Worm (Caenorhabditis elegans) whole organism, L1 larva: ENCODE measurements around the gene act-1.
A peak's percentile ranks its signal among the peaks of the same experiment; 100 is the strongest.

ENCODE experiments used
- C04F5.9 ChIP-seq: sonication (generic microtip); optimal IDR thresholded peaks from 2 replicates; lab custom pipeline; 2016; ENCODE audit warnings: missing genetic modification characterization, missing compliant biosample characterization
- C16A3.4 ChIP-seq: fragments of 150-350 bp; optimal IDR thresholded peaks from 2 replicates; lab custom pipeline; 2014; ENCODE audit warnings: missing biosample characterization, missing genetic modification characterization
- F16B12.6 ChIP-seq: fragments of 150-350 bp; optimal IDR thresholded peaks from 2 replicates; lab custom pipeline; 2014; ENCODE audit warnings: missing biosample characterization, missing genetic modification characterization
- Y116A8C.19 ChIP-seq: sonication (generic microtip); optimal IDR thresholded peaks from 2 replicates; lab custom pipeline; 2016; ENCODE audit warnings: missing compliant biosample characterization, missing genetic modification characterization, borderline replicate concordance
- alr-1 ChIP-seq: fragments of 200-800 bp; sonication (Bioruptor generic); optimal IDR thresholded peaks from 2 replicates; lab custom pipeline; 2018; ENCODE audit warnings: borderline replicate concordance, mild to moderate bottlenecking, missing genetic modification characterization, missing compliant biosample characterization
- aly-2 ChIP-seq: fragments of 150-350 bp; optimal IDR thresholded peaks from 2 replicates; lab custom pipeline; 2014; ENCODE audit warnings: missing biosample characterization, missing genetic modification characterization
- ama-1 ChIP-seq: fragments of 150-350 bp; optimal IDR thresholded peaks from 2 replicates; lab custom pipeline; 2014
- ceh-8 ChIP-seq: fragments of 200-800 bp; sonication (Bioruptor generic); optimal IDR thresholded peaks from 2 replicates; lab custom pipeline; 2018; ENCODE audit warnings: mild to moderate bottlenecking, missing genetic modification characterization, moderate library complexity, missing compliant biosample characterization
- ceh-82 ChIP-seq, 3 experiments: fragments of 150-350 bp in 1 of 3; sonication (generic microtip) in 2 of 3; optimal IDR thresholded peaks; 2 replicates each; lab custom pipeline; 2014 to 2017; ENCODE audit warnings: missing biosample characterization in 3 of 3, missing genetic modification characterization in 3 of 3
- ceh-88 ChIP-seq: fragments of 200-800 bp; sonication (Bioruptor generic); IDR thresholded peaks from 2 replicates; pipeline ENCODE4 v1.3.6; 2022; ENCODE audit warnings: missing genetic modification characterization, missing compliant biosample characterization
- ces-1 ChIP-seq: fragments of 150-350 bp; optimal IDR thresholded peaks from 2 replicates; lab custom pipeline; 2014; ENCODE audit warnings: missing biosample characterization, missing genetic modification reagents, missing genetic modification characterization
- dsc-1 ChIP-seq: sonication (generic microtip); optimal IDR thresholded peaks from 2 replicates; lab custom pipeline; 2016; ENCODE audit warnings: mild to moderate bottlenecking, missing genetic modification characterization, missing compliant biosample characterization
- elt-2 ChIP-seq: sonication (generic microtip); optimal IDR thresholded peaks from 2 replicates; lab custom pipeline; 2016; ENCODE audit warnings: missing genetic modification characterization, mild to moderate bottlenecking, inconsistent platforms, missing compliant biosample characterization, missing genetic modification reagents
- elt-3 ChIP-seq, 6 experiments: fragments of 150-350 bp in 1 of 6; sonication (generic microtip); optimal IDR thresholded peaks; 2 replicates each; lab custom pipeline; 2017 to 2018; ENCODE audit warnings: missing biosample characterization in 6 of 6, missing genetic modification characterization in 6 of 6, inconsistent platforms in 1 of 6
- fkh-10 ChIP-seq: sonication (generic microtip); optimal IDR thresholded peaks from 2 replicates; lab custom pipeline; 2017; ENCODE audit warnings: missing biosample characterization, missing genetic modification reagents, missing genetic modification characterization
- grh-1 ChIP-seq: fragments of 200-800 bp; sonication (Bioruptor generic); IDR thresholded peaks from 2 replicates; pipeline ENCODE4 v1.3.6; 2022; ENCODE audit warnings: missing genetic modification reagents, missing genetic modification characterization, missing compliant biosample characterization
- hlh-17 ChIP-seq: fragments of 200-800 bp; sonication (Bioruptor generic); optimal IDR thresholded peaks from 2 replicates; lab custom pipeline; 2018; ENCODE audit warnings: missing genetic modification characterization, mild to moderate bottlenecking, missing compliant biosample characterization, moderate library complexity, borderline replicate concordance
- hpl-2 ChIP-seq: fragments of 150-350 bp; optimal IDR thresholded peaks from 2 replicates; lab custom pipeline; 2014; ENCODE audit warnings: missing biosample characterization, missing genetic modification reagents, missing genetic modification characterization
- irx-1 ChIP-seq: sonication (generic microtip); optimal IDR thresholded peaks from 2 replicates; lab custom pipeline; 2016; ENCODE audit warnings: missing genetic modification characterization, missing compliant biosample characterization
- jun-1 ChIP-seq: fragments of 150-350 bp; optimal IDR thresholded peaks from 2 replicates; lab custom pipeline; 2014; ENCODE audit warnings: missing biosample characterization, missing genetic modification reagents, missing genetic modification characterization
- lin-13 ChIP-seq: fragments of 150-350 bp; optimal IDR thresholded peaks from 2 replicates; lab custom pipeline; 2014; ENCODE audit warnings: missing biosample characterization, missing genetic modification reagents, missing genetic modification characterization
- lin-14 ChIP-seq: fragments of 200-800 bp; sonication (Bioruptor generic); optimal IDR thresholded peaks from 2 replicates; lab custom pipeline; 2018; ENCODE audit warnings: mild to moderate bottlenecking, missing genetic modification characterization, moderate library complexity, missing compliant biosample characterization
- lin-15B ChIP-seq: fragments of 150-350 bp; sonication (generic microtip); optimal IDR thresholded peaks from 3 replicates; lab custom pipeline; 2014; ENCODE audit warnings: missing biosample characterization, missing genetic modification characterization
- lin-39 ChIP-seq: fragments of 150-350 bp; optimal IDR thresholded peaks from 2 replicates; lab custom pipeline; 2014; ENCODE audit warnings: missing biosample characterization, missing genetic modification reagents, missing genetic modification characterization
- mab-9 ChIP-seq: fragments of 200-800 bp; sonication (Bioruptor generic); IDR thresholded peaks from 2 replicates; pipeline ENCODE4 v1.3.6; 2022; ENCODE audit warnings: missing genetic modification reagents, missing genetic modification characterization, missing compliant biosample characterization
- mdl-1 ChIP-seq, 2 experiments: fragments of 150-350 bp; optimal IDR thresholded peaks; 2 replicates each; lab custom pipeline; 2014 to 2017; ENCODE audit warnings: missing biosample characterization in 2 of 2, missing genetic modification characterization in 2 of 2, inconsistent platforms in 1 of 2
- mep-1 ChIP-seq: fragments of 150-350 bp; optimal IDR thresholded peaks from 2 replicates; lab custom pipeline; 2014; ENCODE audit warnings: missing biosample characterization, missing genetic modification characterization
- nhr-12 ChIP-seq: sonication (generic microtip); optimal IDR thresholded peaks from 2 replicates; lab custom pipeline; 2017; ENCODE audit warnings: missing biosample characterization, missing genetic modification characterization
- nhr-19 ChIP-seq: fragments of 200-800 bp; sonication (Bioruptor generic); conservative IDR thresholded peaks from 2 replicates; pipeline ENCODE4 v1.3.6; 2022; ENCODE audit warnings: missing genetic modification characterization, missing compliant biosample characterization
- pag-3 ChIP-seq: sonication (generic microtip); optimal IDR thresholded peaks from 2 replicates; lab custom pipeline; 2017; ENCODE audit warnings: missing genetic modification characterization, mild to moderate bottlenecking, missing compliant biosample characterization, antibody characterized with exemption, borderline replicate concordance; ENCODE audit not compliant: insufficient read depth
- pqm-1 ChIP-seq: sonication (generic microtip); optimal IDR thresholded peaks from 3 replicates; lab custom pipeline; 2017; ENCODE audit warnings: missing biosample characterization, missing genetic modification characterization
- rnt-1 ChIP-seq: sonication (generic microtip); optimal IDR thresholded peaks from 2 replicates; lab custom pipeline; 2016; ENCODE audit warnings: mild to moderate bottlenecking, missing genetic modification characterization, moderate library complexity, missing compliant biosample characterization
- skn-1 ChIP-seq: fragments of 150-350 bp; optimal IDR thresholded peaks from 2 replicates; lab custom pipeline; 2014; ENCODE audit warnings: missing biosample characterization, missing genetic modification characterization
- sox-4 ChIP-seq: sonication (generic microtip); optimal IDR thresholded peaks from 2 replicates; lab custom pipeline; 2016; ENCODE audit warnings: missing genetic modification characterization, missing compliant biosample characterization
- sptf-1 ChIP-seq: fragments of 150-350 bp; optimal IDR thresholded peaks from 2 replicates; lab custom pipeline; 2014; ENCODE audit warnings: missing biosample characterization, missing genetic modification characterization
- sup-37 ChIP-seq: fragments of 200-800 bp; sonication (Bioruptor generic); optimal IDR thresholded peaks from 2 replicates; lab custom pipeline; 2018; ENCODE audit warnings: mild to moderate bottlenecking, missing genetic modification characterization, missing compliant biosample characterization
- tbx-2 ChIP-seq: sonication (generic microtip); optimal IDR thresholded peaks from 2 replicates; lab custom pipeline; 2016; ENCODE audit warnings: missing genetic modification characterization, missing compliant biosample characterization
- unc-30 ChIP-seq: sonication (generic microtip); optimal IDR thresholded peaks from 2 replicates; lab custom pipeline; 2017; ENCODE audit warnings: missing biosample characterization, missing genetic modification characterization
- unc-62 ChIP-seq: fragments of 150-350 bp; optimal IDR thresholded peaks from 2 replicates; lab custom pipeline; 2014; ENCODE audit warnings: missing biosample characterization, missing genetic modification reagents, missing genetic modification characterization
- unc-86 ChIP-seq: sonication (generic microtip); optimal IDR thresholded peaks from 2 replicates; lab custom pipeline; 2016; ENCODE audit warnings: missing genetic modification characterization, missing compliant biosample characterization
- unc-98 ChIP-seq: fragments of 200-800 bp; sonication (Bioruptor generic); IDR thresholded peaks from 2 replicates; pipeline ENCODE4 v1.3.6; 2022; ENCODE audit warnings: missing genetic modification characterization, missing compliant biosample characterization
- vab-15 ChIP-seq: sonication (generic microtip); optimal IDR thresholded peaks from 2 replicates; lab custom pipeline; 2017; ENCODE audit warnings: missing genotype, mild to moderate bottlenecking, missing genetic modification characterization, missing compliant biosample characterization
- xbp-1 ChIP-seq: sonication (generic microtip); optimal IDR thresholded peaks from 2 replicates; lab custom pipeline; 2016; ENCODE audit warnings: missing genetic modification characterization, missing compliant biosample characterization
- zip-4 ChIP-seq: fragments of 200-800 bp; sonication (Bioruptor generic); optimal IDR thresholded peaks from 2 replicates; lab custom pipeline; 2018; ENCODE audit warnings: mild to moderate bottlenecking, missing genetic modification characterization, moderate library complexity, missing compliant biosample characterization
- ztf-11 ChIP-seq, 2 experiments: sonication (generic microtip); optimal IDR thresholded peaks; 2 replicates each; lab custom pipeline; 2016 to 2017; ENCODE audit warnings: missing genetic modification characterization in 2 of 2, missing biosample characterization in 1 of 2, missing compliant biosample characterization in 1 of 2
- ztf-4 ChIP-seq: fragments of 150-350 bp; optimal IDR thresholded peaks from 2 replicates; lab custom pipeline; 2014; ENCODE audit warnings: missing biosample characterization, missing genetic modification characterization

act-1 gene

ce11 chrV:11039379-11039954 is 41.4 kb upstream of the act-1 start, which contains the start of gene pak-2 (continued):
- TF ChIP-seq pag-3: no peak
- peak; percentile 31; the same call in 1 of the 2 replicates for TF ChIP-seq grh-1 (GFP tag; lab: Robert Waterston, UW)
- TF ChIP-seq lin-15B: peak; percentile 43
- peak; percentile 83 for TF ChIP-seq xbp-1
- TF ChIP-seq jun-1: no peak
- peak; percentile 80 for TF ChIP-seq nhr-19 (GFP tag; lab: Robert Waterston, UW)
- peak; percentile 85 for TF ChIP-seq tbx-2
- no peak for TF ChIP-seq pqm-1
- no peak for TF ChIP-seq sptf-1 (tag; lab: Kevin White, UChicago)
- TF ChIP-seq unc-62 (GFP tag; lab: Kevin White, UChicago): no peak
- peak; percentile 53 for TF ChIP-seq aly-2 (tag; lab: Kevin White, UChicago)
- no peak for TF ChIP-seq zip-4 (GFP tag; lab: Kevin White, UChicago)
- peak; percentile 53; the same call in 1 of the 2 replicates for TF ChIP-seq mab-9
- peak in 1 of 2 experiments; percentile 18 for TF ChIP-seq mdl-1 (tag; optimal IDR thresholded peaks at IDR 0.05; lab: Kevin White, UChicago)
- TF ChIP-seq elt-3 (tag; optimal IDR thresholded peaks at IDR 0.05; lab: Kevin White, UChicago): peak in 2 of 6 experiments; percentile 2 to 41
- TF ChIP-seq F16B12.6 (tag; lab: Kevin White, UChicago): no peak
- TF ChIP-seq ztf-11 (tag; optimal IDR thresholded peaks at IDR 0.05; lab: Kevin White, UChicago): peak in 1 of 2 experiments; percentile 88
- peak; percentile 63 for TF ChIP-seq hpl-2 (GFP tag; lab: Kevin White, UChicago)
- peak; percentile 91 for TF ChIP-seq vab-15 (tag; lab: Kevin White, UChicago)
- TF ChIP-seq ama-1: no peak
- no peak for TF ChIP-seq ztf-4
- TF ChIP-seq mep-1 (tag; lab: Kevin White, UChicago): peak; percentile 71
- TF ChIP-seq nhr-12 (tag; lab: Kevin White, UChicago): no peak
- peak; percentile 85 for TF ChIP-seq ceh-88 (GFP tag; lab: Robert Waterston, UW)
- TF ChIP-seq fkh-10 (GFP tag; lab: Kevin White, UChicago): peak; percentile 34
- TF ChIP-seq lin-14 (GFP tag; lab: Kevin White, UChicago): peak; percentile 95
- peak; percentile 74 for TF ChIP-seq lin-13 (GFP tag; lab: Kevin White, UChicago)
- TF ChIP-seq hlh-17: no peak
- TF ChIP-seq unc-30: no peak
- peak; percentile 88 for TF ChIP-seq rnt-1
- TF ChIP-seq alr-1 (tag; lab: Kevin White, UChicago): no peak
- peak; percentile 32 to 64 (median 59) for TF ChIP-seq ceh-82 (tag; optimal IDR thresholded peaks at IDR 0.05; lab: Kevin White, UChicago)
- peak; percentile 85 for TF ChIP-seq dsc-1 (tag; lab: Kevin White, UChicago)
- TF ChIP-seq sup-37 (GFP tag; lab: Kevin White, UChicago): no peak
- TF ChIP-seq ces-1 (GFP tag; lab: Kevin White, UChicago): no peak
- peak; percentile 96 for TF ChIP-seq C16A3.4 (tag; lab: Kevin White, UChicago)
- peak; percentile 74 for TF ChIP-seq sox-4 (tag; lab: Kevin White, UChicago)
- TF ChIP-seq elt-2 (tag; lab: Kevin White, UChicago): peak; percentile 58
- TF ChIP-seq ceh-8 (GFP tag; lab: Kevin White, UChicago): no peak
- TF ChIP-seq Y116A8C.19 (tag; lab: Kevin White, UChicago): no peak
- peak; percentile 38 for TF ChIP-seq skn-1 (tag; lab: Kevin White, UChicago)
- peak; percentile 73 for TF ChIP-seq unc-86 (tag; lab: Kevin White, UChicago)
- peak; percentile 37 for TF ChIP-seq lin-39 (tag; lab: Kevin White, UChicago)
- peak; percentile 70 for TF ChIP-seq C04F5.9 (tag; lab: Kevin White, UChicago)
- peak; percentile 62 for TF ChIP-seq irx-1
- TF ChIP-seq unc-98 (GFP tag; lab: Robert Waterston, UW): peak; percentile 76; the same call in 1 of the 2 replicates
